Worm (Caenorhabditis elegans) whole organism, L2 larva: ENCODE data around the gene srd-50.

Source experiments
- C34F6.9 ChIP-seq: fragments of 150-350 bp; optimal IDR thresholded peaks from 2 replicates; lab custom pipeline; 2014; ENCODE audit warnings: missing biosample characterization, missing genetic modification characterization
- F13H6.1 ChIP-seq: sonication (generic microtip); optimal IDR thresholded peaks from 2 replicates; lab custom pipeline; 2016; ENCODE audit warnings: missing genetic modification characterization, missing compliant biosample characterization
- R02D3.7 ChIP-seq: fragments of 150-350 bp; optimal IDR thresholded peaks from 2 replicates; lab custom pipeline; 2014; ENCODE audit warnings: missing biosample characterization, missing genetic modification characterization
- ZK546.5 ChIP-seq: sonication (generic microtip); optimal IDR thresholded peaks from 2 replicates; lab custom pipeline; 2017; ENCODE audit warnings: missing biosample characterization, missing genetic modification characterization
- alr-1 ChIP-seq: fragments of 150-350 bp; optimal IDR thresholded peaks from 2 replicates; lab custom pipeline; 2014; ENCODE audit warnings: missing biosample characterization, missing genetic modification characterization
- aly-2 ChIP-seq: fragments of 150-350 bp; optimal IDR thresholded peaks from 2 replicates; lab custom pipeline; 2014; ENCODE audit warnings: missing biosample characterization, missing genetic modification characterization
- ama-1 ChIP-seq: fragments of 150-350 bp; optimal IDR thresholded peaks from 2 replicates; lab custom pipeline; 2018; ENCODE audit warnings: inconsistent platforms
- blmp-1 ChIP-seq: sonication (generic microtip); optimal IDR thresholded peaks from 2 replicates; lab custom pipeline; 2017; ENCODE audit warnings: missing genetic modification characterization, mild to moderate bottlenecking, missing compliant biosample characterization, antibody characterized with exemption, moderate library complexity; ENCODE audit not compliant: insufficient read depth
- ceh-16 ChIP-seq: fragments of 150-350 bp; optimal IDR thresholded peaks from 2 replicates; lab custom pipeline; 2014; ENCODE audit warnings: missing biosample characterization, missing genetic modification characterization
- ceh-82 ChIP-seq: fragments of 150-350 bp; optimal IDR thresholded peaks from 2 replicates; lab custom pipeline; 2014; ENCODE audit warnings: missing biosample characterization, missing genetic modification characterization
- dmd-4 ChIP-seq: sonication (generic microtip); optimal IDR thresholded peaks from 2 replicates; lab custom pipeline; 2017; ENCODE audit warnings: missing biosample characterization, missing genetic modification characterization
- egl-27 ChIP-seq: sonication (generic microtip); optimal IDR thresholded peaks from 3 replicates; lab custom pipeline; 2017; ENCODE audit warnings: missing biosample characterization, missing genetic modification reagents, missing genetic modification characterization
- elt-1 ChIP-seq: fragments of 150-350 bp; optimal IDR thresholded peaks from 2 replicates; lab custom pipeline; 2014; ENCODE audit warnings: missing biosample characterization, missing genetic modification characterization
- fos-1 ChIP-seq: fragments of 150-350 bp; optimal IDR thresholded peaks from 2 replicates; lab custom pipeline; 2014; ENCODE audit warnings: missing biosample characterization, missing genetic modification characterization
- gmeb-1 ChIP-seq: fragments of 150-350 bp; optimal IDR thresholded peaks from 2 replicates; lab custom pipeline; 2014; ENCODE audit warnings: missing biosample characterization, missing genetic modification characterization
- lin-13 ChIP-seq: fragments of 150-350 bp; optimal IDR thresholded peaks from 2 replicates; lab custom pipeline; 2014; ENCODE audit warnings: missing biosample characterization, missing genetic modification reagents, missing genetic modification characterization
- lin-39 ChIP-seq: fragments of 150-350 bp; optimal IDR thresholded peaks from 2 replicates; lab custom pipeline; 2014; ENCODE audit warnings: missing biosample characterization, missing genetic modification reagents, missing genetic modification characterization
- lsy-2 ChIP-seq, 2 experiments: fragments of 150-350 bp in 1 of 2; sonication (generic microtip) in 1 of 2; optimal IDR thresholded peaks; 2 replicates each; lab custom pipeline; 2014 to 2017; ENCODE audit warnings: missing biosample characterization in 2 of 2, missing genetic modification characterization in 2 of 2
- mbf-1 ChIP-seq: sonication (generic microtip); optimal IDR thresholded peaks from 2 replicates; lab custom pipeline; 2017; ENCODE audit warnings: missing biosample characterization, missing genetic modification characterization
- mdl-1 ChIP-seq, 2 experiments: fragments of 150-350 bp in 1 of 2; sonication (generic microtip) in 1 of 2; optimal IDR thresholded peaks; 2 replicates each; lab custom pipeline; 2017; ENCODE audit warnings: missing biosample characterization in 2 of 2, missing genetic modification characterization in 2 of 2
- nhr-11 ChIP-seq: fragments of 150-350 bp; optimal IDR thresholded peaks from 2 replicates; lab custom pipeline; 2014; ENCODE audit warnings: missing biosample characterization, missing genetic modification characterization
- nhr-129 ChIP-seq: fragments of 150-350 bp; optimal IDR thresholded peaks from 2 replicates; lab custom pipeline; 2014; ENCODE audit warnings: missing biosample characterization, missing genetic modification characterization
- nhr-21 ChIP-seq: fragments of 150-350 bp; optimal IDR thresholded peaks from 2 replicates; lab custom pipeline; 2014; ENCODE audit warnings: missing biosample characterization, missing genetic modification characterization
- nhr-23 ChIP-seq: fragments of 150-350 bp; optimal IDR thresholded peaks from 2 replicates; lab custom pipeline; 2014; ENCODE audit warnings: missing biosample characterization, missing genetic modification reagents, missing genetic modification characterization
- nhr-237 ChIP-seq: fragments of 150-350 bp; optimal IDR thresholded peaks from 2 replicates; lab custom pipeline; 2014; ENCODE audit warnings: missing biosample characterization, missing genetic modification characterization
- nhr-25 ChIP-seq: fragments of 150-350 bp; sonication (generic microtip); optimal IDR thresholded peaks from 3 replicates; lab custom pipeline; 2014; ENCODE audit warnings: missing biosample characterization, missing genetic modification characterization
- nhr-77 ChIP-seq: fragments of 150-350 bp; optimal IDR thresholded peaks from 2 replicates; lab custom pipeline; 2014; ENCODE audit warnings: missing biosample characterization, missing genetic modification characterization
- peb-1 ChIP-seq: fragments of 150-350 bp; optimal IDR thresholded peaks from 2 replicates; lab custom pipeline; 2014; ENCODE audit warnings: missing biosample characterization, missing genetic modification characterization
- sem-4 ChIP-seq: fragments of 150-350 bp; optimal IDR thresholded peaks from 2 replicates; lab custom pipeline; 2014; ENCODE audit warnings: missing biosample characterization, missing genetic modification reagents, missing genetic modification characterization
- skn-1 ChIP-seq: sonication (generic microtip); optimal IDR thresholded peaks from 2 replicates; lab custom pipeline; 2017; ENCODE audit warnings: missing biosample characterization, missing genetic modification characterization
- sma-3 ChIP-seq: sonication (generic microtip); optimal IDR thresholded peaks from 2 replicates; lab custom pipeline; 2016; ENCODE audit warnings: missing genetic modification reagents, missing genetic modification characterization, missing compliant biosample characterization
- sma-9 ChIP-seq, 2 experiments: fragments of 150-350 bp in 1 of 2; sonication (generic microtip) in 1 of 2; optimal IDR thresholded peaks; 2 replicates each; lab custom pipeline; 2014 to 2016; ENCODE audit warnings: missing genetic modification characterization in 2 of 2, mild to moderate bottlenecking in 1 of 2, missing biosample characterization in 1 of 2, missing compliant biosample characterization in 1 of 2, missing genetic modification reagents in 1 of 2, moderate library complexity in 1 of 2
- snpc-4 ChIP-seq: fragments of 150-350 bp; optimal IDR thresholded peaks from 2 replicates; lab custom pipeline; 2014; ENCODE audit warnings: missing biosample characterization, missing genetic modification characterization
- unc-39 ChIP-seq: fragments of 150-350 bp; optimal IDR thresholded peaks from 2 replicates; lab custom pipeline; 2014; ENCODE audit warnings: missing biosample characterization, missing genetic modification characterization
- unc-62 ChIP-seq: fragments of 150-350 bp; optimal IDR thresholded peaks from 2 replicates; lab custom pipeline; 2014; ENCODE audit warnings: missing biosample characterization, missing genetic modification reagents, missing genetic modification characterization
- ztf-1 ChIP-seq: fragments of 200-800 bp; sonication (Bioruptor generic); conservative IDR thresholded peaks from 2 replicates; pipeline ENCODE4 v1.3.6; 2022; ENCODE audit warnings: missing genetic modification characterization, missing compliant biosample characterization
- ztf-11 ChIP-seq: sonication (generic microtip); optimal IDR thresholded peaks from 2 replicates; lab custom pipeline; 2017; ENCODE audit warnings: missing biosample characterization, missing genetic modification characterization
- ztf-4 ChIP-seq: fragments of 150-350 bp; optimal IDR thresholded peaks from 2 replicates; lab custom pipeline; 2014; ENCODE audit warnings: missing biosample characterization, missing genetic modification characterization

The srd-50 gene

ce11 chrX:13510997-13511396 is 29.4 kb upstream of the srd-50 start, which contains the start of gene col-185:
col-185 (minus strand) TSS chrX:13511097.
- TF ChIP-seq ztf-1 (no peak), nhr-77 (tag; lab: Kevin White, UChicago) (no peak), nhr-129 (tag; lab: Kevin White, UChicago) (no peak), egl-27 (tag; lab: Kevin White, UChicago) (no peak), mdl-1 (tag; optimal IDR thresholded peaks at IDR 0.05; lab: Kevin White, UChicago) (no peak), sma-3 (GFP tag; lab: Kevin White, UChicago) (no peak), snpc-4 (tag; lab: Kevin White, UChicago) (no peak), nhr-23 (tag; lab: Kevin White, UChicago) (no peak)

ce11 chrX:13510234-13510837 is 28.7 kb upstream of the srd-50 start:
- TF ChIP-seq elt-1 (tag; lab: Kevin White, UChicago) (no peak), mbf-1 (tag; lab: Kevin White, UChicago) (no peak), aly-2 (tag; lab: Kevin White, UChicago) (no peak), nhr-23 (tag; lab: Kevin White, UChicago) (no peak), nhr-237 (tag; lab: Kevin White, UChicago) (no peak), blmp-1 (no peak), gmeb-1 (tag; lab: Kevin White, UChicago) (no peak), ZK546.5 (tag; lab: Kevin White, UChicago) (no peak), C34F6.9 (tag; lab: Kevin White, UChicago) (no peak), sma-9 (GFP tag; optimal IDR thresholded peaks at IDR 0.05; lab: Kevin White, UChicago) (no peak), sma-9 (tag; optimal IDR thresholded peaks at IDR 0.05; lab: Kevin White, UChicago) (no peak), F13H6.1 (tag; lab: Kevin White, UChicago) (no peak), skn-1 (no peak), alr-1 (no peak), ztf-4 (tag; lab: Kevin White, UChicago) (no peak), dmd-4 (tag; lab: Kevin White, UChicago) (no peak), sem-4 (tag; lab: Kevin White, UChicago) (no peak), ceh-82 (tag; lab: Kevin White, UChicago) (no peak), ama-1 (no peak)

- TF ChIP-seq unc-62 (no peak), nhr-25 (no peak), skn-1 (no peak), mdl-1 (tag; optimal IDR thresholded peaks at IDR 0.05; lab: Kevin White, UChicago) (no peak), mbf-1 (tag; lab: Kevin White, UChicago) (no peak), ceh-16 (tag; lab: Kevin White, UChicago) (no peak), ztf-4 (tag; lab: Kevin White, UChicago) (no peak)
These were observed 25.6 kb upstream of the srd-50 start, which contains the start of gene H06A10.1 for ce11 chrX:13507233-13507632. H06A10.1 (plus strand) TSS chrX:13507533.

- TF ChIP-seq snpc-4 (tag; lab: Kevin White, UChicago) (peak; percentile 43), peb-1 (tag; lab: Kevin White, UChicago) (no peak), sma-9 (GFP tag; optimal IDR thresholded peaks at IDR 0.05; lab: Kevin White, UChicago) (peak; percentile 5), sma-9 (tag; optimal IDR thresholded peaks at IDR 0.05; lab: Kevin White, UChicago) (no peak)
These were observed 24.9 kb upstream of the srd-50 start for ce11 chrX:13506493-13506892.

- TF ChIP-seq dmd-4 (tag; lab: Kevin White, UChicago) (no peak), nhr-129 (tag; lab: Kevin White, UChicago) (peak; percentile 21)
These were observed 24.4 kb upstream of the srd-50 start for ce11 chrX:13506043-13506442.

- TF ChIP-seq ztf-11 (no peak), C34F6.9 (tag; lab: Kevin White, UChicago) (no peak), peb-1 (tag; lab: Kevin White, UChicago) (no peak), ama-1 (no peak), fos-1 (tag; lab: Kevin White, UChicago) (no peak), lin-39 (tag; lab: Kevin White, UChicago) (no peak), skn-1 (no peak), dmd-4 (tag; lab: Kevin White, UChicago) (no peak), ZK546.5 (tag; lab: Kevin White, UChicago) (no peak), lin-13 (GFP tag; lab: Kevin White, UChicago) (no peak), nhr-11 (tag; lab: Kevin White, UChicago) (no peak), nhr-23 (tag; lab: Kevin White, UChicago) (no peak), gmeb-1 (tag; lab: Kevin White, UChicago) (no peak), snpc-4 (tag; lab: Kevin White, UChicago) (no peak), nhr-21 (tag; lab: Kevin White, UChicago) (no peak), blmp-1 (no peak), R02D3.7 (tag; lab: Kevin White, UChicago) (no peak), lsy-2 (tag; optimal IDR thresholded peaks at IDR 0.05; lab: Kevin White, UChicago) (no peak), unc-39 (no peak), ztf-1 (no peak)
These were observed 23.6 kb upstream of the srd-50 start for ce11 chrX:13505201-13505600.
